Fruit fly (Drosophila melanogaster): Measurements from ENCODE around the gene Tasp1.
A peak's percentile ranks its signal among the peaks of the same experiment; 100 is the strongest.

DNA sequence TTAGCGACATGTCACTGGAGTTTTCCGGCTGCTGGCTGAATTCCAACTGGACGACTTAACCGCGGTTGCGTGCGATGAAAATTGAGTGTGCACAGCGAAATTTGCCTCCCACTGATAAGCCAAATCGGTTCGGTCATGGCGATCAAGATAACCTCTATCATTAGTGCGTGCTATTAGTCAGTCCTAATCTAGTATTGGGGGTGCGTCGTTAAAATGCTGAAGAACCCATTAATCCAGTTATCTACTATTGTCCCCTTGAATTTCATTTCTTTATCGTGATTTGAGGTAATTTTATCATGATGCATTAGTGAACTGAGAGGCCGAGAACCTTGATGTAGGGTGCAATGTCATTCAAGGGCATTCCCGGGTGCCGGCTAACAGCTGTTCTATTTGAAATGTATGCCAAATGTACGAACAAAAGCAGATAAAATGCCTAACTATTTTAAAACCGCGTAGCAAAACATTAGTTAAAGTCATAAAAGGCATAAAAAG is 41.2 kb upstream of the Tasp1 start, which contains the start of gene Pgm1:
- peak; percentile 78 for TF ChIP-seq CG10631 (GFP tag; optimal IDR thresholded peaks at IDR 0.05)
- peak; percentile 95 for TF ChIP-seq topi (GFP tag; optimal IDR thresholded peaks at IDR 0.05)
- peak; percentile 94 for TF ChIP-seq Hr4 (GFP tag; optimal IDR thresholded peaks at IDR 0.05)
- peak; percentile 95 for TF ChIP-seq lz (GFP tag; optimal IDR thresholded peaks at IDR 0.05)
- no peak; the same call in 1 of the 3 replicates for TF ChIP-seq CG8119 (GFP tag; IDR thresholded peaks at IDR 0.05)
- no peak for TF ChIP-seq CG32006 (GFP tag; optimal IDR thresholded peaks at IDR 0.05)
- TF ChIP-seq CG3919 (GFP tag; optimal IDR thresholded peaks at IDR 0.05), result peak; percentile 95
- no peak for TF ChIP-seq CG1621 (tag; optimal IDR thresholded peaks at IDR 0.05)
- TF ChIP-seq acj6 (GFP tag; optimal IDR thresholded peaks at IDR 0.05), result peak; percentile 92
- peak; percentile 89 for TF ChIP-seq achi (GFP tag; optimal IDR thresholded peaks at IDR 0.05)
- TF ChIP-seq cyc (GFP tag; optimal IDR thresholded peaks at IDR 0.05), result peak; percentile 94
- no peak for TF ChIP-seq fd85E (GFP tag; optimal IDR thresholded peaks at IDR 0.05)
- TF ChIP-seq CG7368 (GFP tag; optimal IDR thresholded peaks at IDR 0.05), result peak; percentile 96
- TF ChIP-seq dac (GFP tag; optimal IDR thresholded peaks at IDR 0.05), result no peak
